Worm (Caenorhabditis elegans): ENCODE results near the gene clec-141.

The clec-141 gene

DNA sequence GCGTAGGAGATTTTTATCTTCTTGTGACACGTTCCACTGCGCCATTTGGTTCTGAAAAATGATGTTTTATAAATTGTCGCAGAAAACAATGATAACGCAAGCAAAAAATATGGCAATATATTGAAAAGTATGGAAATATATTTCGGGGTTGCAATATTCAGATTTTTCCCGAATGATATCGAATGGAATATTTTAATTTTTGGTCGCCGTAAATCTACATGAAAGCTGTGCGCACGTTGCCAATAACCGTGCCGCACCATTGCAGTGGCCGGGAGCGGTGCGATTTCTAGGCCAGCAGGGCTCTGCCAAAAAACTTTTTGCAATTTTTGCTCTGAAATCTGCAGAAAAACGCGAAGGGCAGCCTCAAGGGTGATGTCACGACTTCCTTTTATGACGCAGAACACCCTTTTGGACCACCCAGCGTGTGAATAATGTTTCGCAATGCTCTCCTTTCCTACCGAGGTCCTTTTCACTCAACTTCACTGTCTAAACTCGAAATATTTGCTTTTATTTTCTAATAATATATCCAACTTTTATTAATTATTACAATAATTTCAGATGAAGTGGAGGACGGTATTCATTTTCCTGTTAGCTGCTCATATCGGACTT, 49.2 kb downstream of the clec-141 start, which contains the start of the genes F09E5.11 and bmy-1:
Gene F09E5.11 (minus strand): TSS at position 51 of the 609 bp plus-strand sequence.
Gene bmy-1 (plus strand): TSS at position 559 of the 609 bp plus-strand sequence.
- TF ChIP-seq arid-1 (GFP tag; conservative IDR thresholded peaks at IDR 0.05) (peak; percentile 61; the same call in 1 of the 2 replicates), ceh-28 (tag; optimal IDR thresholded peaks at IDR 0.05) (no peak), F37D6.2 (tag; optimal IDR thresholded peaks at IDR 0.05) (peak; percentile 58), vab-7 (GFP tag; IDR thresholded peaks at IDR 0.05) (peak; percentile 82), duxl-1 (tag; optimal IDR thresholded peaks at IDR 0.05; ENCODE audit: poor library complexity) (peak; percentile 72), nhr-11 (tag; optimal IDR thresholded peaks at IDR 0.05) (peak; percentile 47), daf-8 (GFP tag; IDR thresholded peaks at IDR 0.05) (no peak), zfp-2 (tag; optimal IDR thresholded peaks at IDR 0.05) (no peak), zip-2 (tag; optimal IDR thresholded peaks at IDR 0.05) (no peak), daf-12 (tag; optimal IDR thresholded peaks at IDR 0.05) (no peak), spr-3 (GFP tag; optimal IDR thresholded peaks at IDR 0.05) (no peak), nhr-41 (GFP tag; IDR thresholded peaks at IDR 0.05) (no peak), lin-29 (GFP tag; IDR thresholded peaks at IDR 0.05) (no peak), egl-27 (tag; optimal IDR thresholded peaks at IDR 0.05) (no peak), nhr-25 (tag; optimal IDR thresholded peaks at IDR 0.05; ENCODE audit: borderline replicate concordance, insufficient read depth) (peak; percentile 2), F10B5.3 (tag; optimal IDR thresholded peaks at IDR 0.05) (no peak), fos-1 (tag; optimal IDR thresholded peaks at IDR 0.05) (no peak), egl-43 (GFP tag; IDR thresholded peaks at IDR 0.05) (no peak), nhr-111 (GFP tag; optimal IDR thresholded peaks at IDR 0.05) (no peak), mxl-3 (GFP tag; optimal IDR thresholded peaks at IDR 0.05) (peak; percentile 87), pqm-1 (tag; optimal IDR thresholded peaks at IDR 0.05) (no peak), jun-1 (tag; optimal IDR thresholded peaks at IDR 0.05) (no peak), unc-130 (GFP tag; optimal IDR thresholded peaks at IDR 0.05) (peak; percentile 98), nhr-76 (tag; optimal IDR thresholded peaks at IDR 0.05) (no peak), F44E2.7 (GFP tag; IDR thresholded peaks at IDR 0.05) (no peak), nhr-42 (GFP tag; IDR thresholded peaks at IDR 0.05) (no peak), dmd-9 (GFP tag; IDR thresholded peaks at IDR 0.05) (peak; percentile 83), lin-13 (GFP tag; optimal IDR thresholded peaks at IDR 0.05) (peak; percentile 79), daf-19 (GFP tag; conservative IDR thresholded peaks at IDR 0.05) (no peak), madf-9 (GFP tag; conservative IDR thresholded peaks at IDR 0.05) (peak; percentile 67), mep-1 (tag; optimal IDR thresholded peaks at IDR 0.05) (peak; percentile 81), ceh-62 (tag; optimal IDR thresholded peaks at IDR 0.05) (no peak), ztf-11 (tag; optimal IDR thresholded peaks at IDR 0.05) (no peak), lsy-2 (tag; optimal IDR thresholded peaks at IDR 0.05) (peak in 1 of 2 experiments; percentile 85), lin-38 (GFP tag; IDR thresholded peaks at IDR 0.05) (peak; percentile 78), F49E8.2 (tag; optimal IDR thresholded peaks at IDR 0.05; ENCODE audit: borderline replicate concordance) (no peak), saeg-2 (GFP tag; IDR thresholded peaks at IDR 0.05) (peak; percentile 60; the same call in 1 of the 2 replicates), daf-16 (GFP tag; optimal IDR thresholded peaks at IDR 0.05) (no peak), daf-16 (tag; optimal IDR thresholded peaks at IDR 0.05) (no peak), hmg-1.1 (GFP tag; IDR thresholded peaks at IDR 0.05) (peak; percentile 72), Y48G9A.11 (GFP tag; IDR thresholded peaks at IDR 0.05) (peak; percentile 74; the same call in 1 of the 2 replicates), nhr-77 (tag; optimal IDR thresholded peaks at IDR 0.05) (peak; percentile 70), ztf-7 (tag; optimal IDR thresholded peaks at IDR 0.05) (no peak), dmd-6 (GFP tag; IDR thresholded peaks at IDR 0.05) (peak; percentile 77), F26F4.8 (GFP tag; conservative IDR thresholded peaks at IDR 0.05) (no peak), zfp-3 (GFP tag; conservative IDR thresholded peaks at IDR 0.05) (0 out of 2 replicates have a peak, but pooled peaks have one; percentile 14), ZK546.5 (tag; optimal IDR thresholded peaks at IDR 0.05) (no peak), unc-39 (tag; optimal IDR thresholded peaks at IDR 0.05) (no peak), lin-39 (tag; optimal IDR thresholded peaks at IDR 0.05) (no peak), lin-15B (tag; optimal IDR thresholded peaks at IDR 0.05) (peak; percentile 83), pha-4 (GFP tag; IDR thresholded peaks at IDR 0.05) (peak; percentile 67), pha-4 (tag; optimal IDR thresholded peaks at IDR 0.05) (no peak)
